Worm (Caenorhabditis elegans) whole organism, L4 larva: Measurements from ENCODE around the gene atg-3.
A peak's percentile ranks its signal among the peaks of the same experiment; 100 is the strongest.

Experiments used
- F37D6.2 ChIP-seq: sonication (generic microtip); optimal IDR thresholded peaks from 2 replicates; lab custom pipeline; 2016; ENCODE audit warnings: mild to moderate bottlenecking, missing genetic modification characterization, missing compliant biosample characterization
- F44E2.7 ChIP-seq: fragments of 200-800 bp; sonication (Bioruptor generic); IDR thresholded peaks from 2 replicates; pipeline ENCODE4 v2.1.2; 2022; ENCODE audit warnings: missing genetic modification characterization, missing compliant biosample characterization
- F49E8.2 ChIP-seq: sonication (generic microtip); optimal IDR thresholded peaks from 2 replicates; lab custom pipeline; 2016; ENCODE audit warnings: missing compliant biosample characterization, mild to moderate bottlenecking, missing genetic modification characterization, borderline replicate concordance
- T20F7.1 ChIP-seq: fragments of 200-800 bp; sonication (Bioruptor generic); optimal IDR thresholded peaks from 2 replicates; lab custom pipeline; 2018; ENCODE audit warnings: mild to moderate bottlenecking, missing genetic modification characterization, missing compliant biosample characterization
- Y105C5A.15 ChIP-seq: fragments of 200-800 bp; sonication (Bioruptor generic); IDR thresholded peaks from 2 replicates; pipeline ENCODE4 v1.3.6; 2022; ENCODE audit warnings: missing genetic modification characterization, missing compliant biosample characterization
- Y48G9A.11 ChIP-seq: fragments of 200-800 bp; sonication (Bioruptor generic); IDR thresholded peaks from 2 replicates; pipeline ENCODE4 v1.3.6; 2022; ENCODE audit warnings: missing genetic modification reagents, missing genetic modification characterization, missing compliant biosample characterization
- Y5F2A.4 ChIP-seq: fragments of 200-800 bp; sonication (Bioruptor generic); optimal IDR thresholded peaks from 2 replicates; lab custom pipeline; 2018; ENCODE audit warnings: mild to moderate bottlenecking, missing genetic modification characterization, missing compliant biosample characterization
- Y75B8A.6 ChIP-seq: fragments of 200-800 bp; sonication (Bioruptor generic); IDR thresholded peaks from 2 replicates; pipeline ENCODE4 v1.3.6; 2022; ENCODE audit warnings: missing genetic modification reagents, missing genetic modification characterization, missing compliant biosample characterization
- ZK337.2 ChIP-seq: fragments of 200-800 bp; sonication (Bioruptor generic); IDR thresholded peaks from 2 replicates; pipeline ENCODE4 v1.3.6; 2022; ENCODE audit warnings: missing genetic modification reagents, missing genetic modification characterization, missing compliant biosample characterization
- aha-1 ChIP-seq: fragments of 150-350 bp; peaks from one replicate; lab custom pipeline; 2014; ENCODE audit warnings: missing biosample characterization, missing genetic modification characterization
- aly-2 ChIP-seq: sonication (generic microtip); optimal IDR thresholded peaks from 2 replicates; lab custom pipeline; 2018; ENCODE audit warnings: missing biosample characterization, missing genetic modification characterization
- ama-1 ChIP-seq: fragments of 150-350 bp; optimal IDR thresholded peaks from 2 replicates; lab custom pipeline; 2014; ENCODE audit warnings: inconsistent platforms, mixed read lengths
- arid-1 ChIP-seq: fragments of 200-800 bp; sonication (Bioruptor generic); conservative IDR thresholded peaks from 2 replicates; pipeline ENCODE4 v1.3.6; 2022; ENCODE audit warnings: missing genetic modification reagents, missing genetic modification characterization, missing compliant biosample characterization
- attf-4 ChIP-seq: sonication (generic microtip); optimal IDR thresholded peaks from 3 replicates; lab custom pipeline; 2017; ENCODE audit warnings: missing biosample characterization, missing genetic modification characterization
- ceh-28 ChIP-seq: fragments of 150-350 bp; optimal IDR thresholded peaks from 2 replicates; lab custom pipeline; 2014; ENCODE audit warnings: missing biosample characterization, missing genetic modification reagents, missing genetic modification characterization
- daf-16 ChIP-seq, 3 experiments: sonication (generic microtip); optimal IDR thresholded peaks; 2 replicates each; lab custom pipeline; 2016 to 2017; ENCODE audit warnings: missing genetic modification characterization in 3 of 3, missing genetic modification reagents in 3 of 3, mild to moderate bottlenecking in 2 of 3, missing compliant biosample characterization in 2 of 3, missing biosample characterization in 1 of 3, moderate library complexity in 1 of 3
- dmd-8 ChIP-seq: fragments of 200-800 bp; sonication (Bioruptor generic); IDR thresholded peaks from 2 replicates; pipeline ENCODE4 v1.3.6; 2022; ENCODE audit warnings: missing genetic modification characterization, missing compliant biosample characterization
- dpl-1 ChIP-seq: fragments of 150-350 bp; optimal IDR thresholded peaks from 2 replicates; lab custom pipeline; 2014; ENCODE audit warnings: missing biosample characterization, missing genetic modification reagents, missing genetic modification characterization
- egl-27 ChIP-seq: sonication (generic microtip); optimal IDR thresholded peaks from 3 replicates; lab custom pipeline; 2017; ENCODE audit warnings: missing biosample characterization, missing genetic modification reagents, missing genetic modification characterization
- egl-43 ChIP-seq: fragments of 200-800 bp; sonication (Bioruptor generic); IDR thresholded peaks from 2 replicates; pipeline ENCODE4 v1.3.6; 2022; ENCODE audit warnings: missing genetic modification reagents, missing genetic modification characterization, missing compliant biosample characterization
- fkh-10 ChIP-seq: fragments of 150-350 bp; optimal IDR thresholded peaks from 2 replicates; lab custom pipeline; 2014; ENCODE audit warnings: missing biosample characterization, missing genetic modification reagents, missing genetic modification characterization
- fos-1 ChIP-seq: fragments of 150-350 bp; optimal IDR thresholded peaks from 2 replicates; lab custom pipeline; 2014; ENCODE audit warnings: missing biosample characterization, missing genetic modification characterization
- hlh-11 ChIP-seq: fragments of 200-800 bp; sonication (Bioruptor generic); optimal IDR thresholded peaks from 2 replicates; lab custom pipeline; 2018; ENCODE audit warnings: mild to moderate bottlenecking, missing genetic modification characterization, missing compliant biosample characterization
- hlh-30 ChIP-seq: sonication (generic microtip); optimal IDR thresholded peaks from 2 replicates; lab custom pipeline; 2017; ENCODE audit warnings: antibody characterized with exemption, mild to moderate bottlenecking, missing genetic modification characterization, missing compliant biosample characterization; ENCODE audit not compliant: insufficient read depth
- lim-7 ChIP-seq: fragments of 200-800 bp; sonication (Bioruptor generic); IDR thresholded peaks from 2 replicates; pipeline ENCODE4 v1.3.6; 2022; ENCODE audit warnings: missing genetic modification characterization, missing compliant biosample characterization
- lin-15B ChIP-seq: fragments of 150-350 bp; sonication (generic microtip); optimal IDR thresholded peaks from 3 replicates; lab custom pipeline; 2014; ENCODE audit warnings: missing biosample characterization, missing genetic modification characterization
- lin-38 ChIP-seq: fragments of 200-800 bp; sonication (Bioruptor generic); IDR thresholded peaks from 2 replicates; pipeline ENCODE4 v1.3.6; 2022; ENCODE audit warnings: missing genetic modification reagents, missing genetic modification characterization, missing compliant biosample characterization
- lin-39 ChIP-seq: fragments of 150-350 bp; optimal IDR thresholded peaks from 2 replicates; lab custom pipeline; 2014; ENCODE audit warnings: missing biosample characterization, missing genetic modification reagents, missing genetic modification characterization
- lsy-2 ChIP-seq, 2 experiments: fragments of 150-350 bp in 1 of 2; sonication (generic microtip) in 1 of 2; optimal IDR thresholded peaks; 2 replicates each; lab custom pipeline; 2014 to 2017; ENCODE audit warnings: missing biosample characterization in 2 of 2, missing genetic modification characterization in 2 of 2
- mdl-1 ChIP-seq, 2 experiments: fragments of 150-350 bp in 1 of 2; sonication (generic microtip) in 1 of 2; optimal IDR thresholded peaks; 2 replicates each; lab custom pipeline; 2014 to 2017; ENCODE audit warnings: missing biosample characterization in 2 of 2, missing genetic modification characterization in 2 of 2
- mep-1 ChIP-seq: fragments of 150-350 bp; sonication (generic microtip); optimal IDR thresholded peaks from 3 replicates; lab custom pipeline; 2014; ENCODE audit warnings: missing biosample characterization, missing genetic modification characterization
- mes-2 ChIP-seq: sonication (generic microtip); optimal IDR thresholded peaks from 2 replicates; lab custom pipeline; 2016; ENCODE audit warnings: missing genotype, mild to moderate bottlenecking, missing genetic modification characterization, missing compliant biosample characterization; ENCODE audit not compliant: poor library complexity, severe bottlenecking
- mxl-2 ChIP-seq: fragments of 200-800 bp; sonication (Bioruptor generic); conservative IDR thresholded peaks from 2 replicates; pipeline ENCODE4 v1.3.6; 2022; ENCODE audit warnings: missing genetic modification reagents, missing genetic modification characterization, missing compliant biosample characterization
- nhr-102 ChIP-seq: sonication (generic microtip); optimal IDR thresholded peaks from 2 replicates; lab custom pipeline; 2016; ENCODE audit warnings: mild to moderate bottlenecking, missing genetic modification characterization, moderate library complexity, missing compliant biosample characterization
- nhr-11 ChIP-seq: fragments of 150-350 bp; optimal IDR thresholded peaks from 2 replicates; lab custom pipeline; 2014; ENCODE audit warnings: missing biosample characterization, missing genetic modification characterization
- nhr-28 ChIP-seq: fragments of 150-350 bp; optimal IDR thresholded peaks from 2 replicates; lab custom pipeline; 2014; ENCODE audit warnings: missing biosample characterization, missing genetic modification characterization
- nhr-42 ChIP-seq: fragments of 200-800 bp; sonication (Bioruptor generic); IDR thresholded peaks from 2 replicates; pipeline ENCODE4 v1.3.6; 2022; ENCODE audit warnings: missing genetic modification characterization, missing compliant biosample characterization
- nhr-6 ChIP-seq: fragments of 150-350 bp; optimal IDR thresholded peaks from 2 replicates; lab custom pipeline; 2014; ENCODE audit warnings: missing biosample characterization, missing genetic modification characterization
- pqm-1 ChIP-seq: sonication (generic microtip); optimal IDR thresholded peaks from 2 replicates; lab custom pipeline; 2017; ENCODE audit warnings: missing biosample characterization, missing genetic modification characterization
- rbr-2 ChIP-seq: sonication (generic microtip); optimal IDR thresholded peaks from 2 replicates; lab custom pipeline; 2016; ENCODE audit warnings: missing genotype, missing genetic modification characterization, missing compliant biosample characterization
- set-16 ChIP-seq: fragments of 200-800 bp; sonication (Bioruptor generic); IDR thresholded peaks from 2 replicates; pipeline ENCODE4 v1.3.6; 2022; ENCODE audit warnings: missing genetic modification reagents, missing genetic modification characterization, missing compliant biosample characterization
- snpc-1.2 ChIP-seq: fragments of 200-800 bp; sonication (Bioruptor generic); IDR thresholded peaks from 2 replicates; pipeline ENCODE4 v1.3.6; 2022; ENCODE audit warnings: missing genetic modification reagents, missing genetic modification characterization, missing compliant biosample characterization
- spr-3 ChIP-seq: fragments of 200-800 bp; sonication (Bioruptor generic); optimal IDR thresholded peaks from 2 replicates; lab custom pipeline; 2018; ENCODE audit warnings: mild to moderate bottlenecking, missing genetic modification characterization, missing compliant biosample characterization
- unc-130 ChIP-seq: sonication (generic microtip); optimal IDR thresholded peaks from 2 replicates; lab custom pipeline; 2016; ENCODE audit warnings: missing genetic modification reagents, missing genetic modification characterization, missing compliant biosample characterization
- vab-7 ChIP-seq: fragments of 200-800 bp; sonication (Bioruptor generic); IDR thresholded peaks from 2 replicates; pipeline ENCODE4 v1.3.6; 2022; ENCODE audit warnings: missing genetic modification reagents, missing genetic modification characterization, missing compliant biosample characterization
- zag-1 ChIP-seq: fragments of 150-350 bp; optimal IDR thresholded peaks from 2 replicates; lab custom pipeline; 2014; ENCODE audit warnings: missing biosample characterization, missing genetic modification characterization
- zfp-2 ChIP-seq: sonication (generic microtip); optimal IDR thresholded peaks from 2 replicates; lab custom pipeline; 2016; ENCODE audit warnings: mild to moderate bottlenecking, missing genetic modification characterization, missing compliant biosample characterization
- zfp-3 ChIP-seq: fragments of 200-800 bp; sonication (Bioruptor generic); conservative IDR thresholded peaks from 2 replicates; pipeline ENCODE4 v1.3.6; 2022; ENCODE audit warnings: missing genetic modification reagents, missing genetic modification characterization, missing compliant biosample characterization
- zip-2 ChIP-seq: fragments of 150-350 bp; optimal IDR thresholded peaks from 2 replicates; lab custom pipeline; 2014; ENCODE audit warnings: missing biosample characterization, missing genetic modification characterization
- ztf-11 ChIP-seq: fragments of 150-350 bp; optimal IDR thresholded peaks from 2 replicates; lab custom pipeline; 2014; ENCODE audit warnings: missing biosample characterization, missing genetic modification characterization
- ztf-7 ChIP-seq: fragments of 150-350 bp; optimal IDR thresholded peaks from 2 replicates; lab custom pipeline; 2014; ENCODE audit warnings: missing biosample characterization, missing genetic modification characterization

The atg-3 gene

DNA sequence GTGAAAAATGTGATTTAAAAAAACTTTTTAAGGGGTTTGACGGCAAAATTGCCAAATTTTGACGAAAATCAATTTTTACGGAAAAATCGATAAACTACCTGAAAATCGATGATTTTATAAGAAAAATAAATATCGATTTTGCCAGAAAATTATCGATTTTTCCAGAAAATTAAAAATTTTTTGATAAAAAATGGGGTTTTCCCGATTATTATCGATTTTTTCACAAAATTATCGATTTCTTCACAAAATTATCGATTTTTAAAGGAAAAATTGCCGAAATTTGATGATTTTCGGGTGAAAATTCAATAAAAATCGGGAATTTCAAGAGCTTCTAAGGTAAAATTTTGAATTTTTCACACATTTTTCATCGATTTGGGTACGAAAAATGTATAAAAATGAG lies 3.6 kb upstream of the atg-3 start:
- TF ChIP-seq aha-1 (tag; lab: Kevin White, UChicago), result peak; percentile 6
- no peak for TF ChIP-seq spr-3
- TF ChIP-seq ceh-28, result peak; percentile 83
- TF ChIP-seq, all 104 proteins: peak for 2

DNA sequence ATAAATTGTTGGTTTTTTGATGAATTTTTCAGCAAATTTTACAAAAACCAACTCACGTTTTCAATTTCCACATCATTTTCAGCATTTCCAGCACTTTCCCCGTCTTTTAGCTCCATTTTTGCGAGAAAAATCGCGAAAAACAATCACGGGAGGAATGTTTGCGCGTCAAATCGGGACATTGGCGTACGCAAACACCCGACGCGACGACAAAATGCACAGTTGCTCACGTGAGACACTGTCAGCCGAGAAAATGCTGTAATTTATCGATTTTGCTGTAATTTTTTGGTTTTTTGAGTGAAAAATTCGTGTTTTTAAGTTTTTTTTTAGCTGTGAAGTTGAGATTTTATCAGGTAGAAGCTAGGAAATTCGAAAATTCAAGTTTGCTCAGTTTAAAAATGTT lies 766 bp upstream of the atg-3 start, which contains the start of gene Y55F3AM.9:
Gene Y55F3AM.9 (minus strand): TSS at position 189 of the 400 bp plus-strand sequence.
- TF ChIP-seq unc-130 (GFP tag; lab: Kevin White, UChicago), result no peak
- TF ChIP-seq fos-1 (tag; lab: Kevin White, UChicago), result no peak
- TF ChIP-seq rbr-2 (tag; lab: Kevin White, UChicago), result peak; percentile 30
- TF ChIP-seq egl-27 (tag; lab: Kevin White, UChicago), result no peak
- TF ChIP-seq mdl-1 (tag; optimal IDR thresholded peaks at IDR 0.05; lab: Kevin White, UChicago), result peak in 1 of 2 experiments; percentile 59
- TF ChIP-seq nhr-6 (tag; lab: Kevin White, UChicago), result no peak
- TF ChIP-seq mxl-2 (GFP tag; lab: Robert Waterston, UW), result no peak
- TF ChIP-seq nhr-11 (tag; lab: Kevin White, UChicago), result peak; percentile 9
- peak; percentile 96 for TF ChIP-seq hlh-30 (tag; lab: Kevin White, UChicago)
- no peak for TF ChIP-seq zip-2
- TF ChIP-seq attf-4 (tag; lab: Kevin White, UChicago), result no peak
- TF ChIP-seq Y5F2A.4, result no peak
- peak; percentile 19 for TF ChIP-seq mep-1
- no peak for TF ChIP-seq egl-43 (GFP tag; lab: Robert Waterston, UW)
- TF ChIP-seq hlh-11 (tag; lab: Kevin White, UChicago), result peak; percentile 30
- TF ChIP-seq Y48G9A.11 (GFP tag; lab: Robert Waterston, UW), result no peak
- TF ChIP-seq lin-15B (tag; lab: Kevin White, UChicago), result no peak
- no peak for TF ChIP-seq F37D6.2 (tag; lab: Kevin White, UChicago)
- TF ChIP-seq nhr-28, result no peak
- TF ChIP-seq dmd-8 (GFP tag; lab: Robert Waterston, UW), result no peak
- TF ChIP-seq aha-1 (tag; lab: Kevin White, UChicago), result no peak
- TF ChIP-seq mes-2 (tag; lab: Kevin White, UChicago), result peak; percentile 64
- no peak for TF ChIP-seq snpc-1.2
- TF ChIP-seq ZK337.2 (GFP tag; lab: Robert Waterston, UW), result no peak
- no peak for TF ChIP-seq nhr-102 (tag; lab: Kevin White, UChicago)
- peak; percentile 40 for TF ChIP-seq ama-1 (lab: Kevin White, UChicago)
- TF ChIP-seq Y105C5A.15 (GFP tag; lab: Robert Waterston, UW), result no peak
- no peak for TF ChIP-seq ztf-7
- TF ChIP-seq daf-16 (GFP tag; optimal IDR thresholded peaks at IDR 0.05; lab: Kevin White, UChicago), result no peak
- peak; percentile 29 for TF ChIP-seq daf-16 (tag; optimal IDR thresholded peaks at IDR 0.05; lab: Kevin White, UChicago)
- TF ChIP-seq aly-2 (tag; lab: Kevin White, UChicago), result no peak
- no peak for TF ChIP-seq zfp-3 (GFP tag; lab: Robert Waterston, UW)
- no peak for TF ChIP-seq zfp-2 (tag; lab: Kevin White, UChicago)
- TF ChIP-seq lsy-2 (tag; optimal IDR thresholded peaks at IDR 0.05; lab: Kevin White, UChicago), result peak; percentile 14 to 60
- TF ChIP-seq nhr-42 (GFP tag; lab: Robert Waterston, UW), result no peak
- TF ChIP-seq pqm-1 (tag; lab: Kevin White, UChicago), result no peak
- TF ChIP-seq lim-7, result no peak
- TF ChIP-seq F44E2.7 (GFP tag; lab: Robert Waterston, UW), result no peak
- no peak for TF ChIP-seq Y75B8A.6 (GFP tag; lab: Robert Waterston, UW)
- TF ChIP-seq fkh-10 (GFP tag; lab: Kevin White, UChicago), result peak; percentile 7
- TF ChIP-seq ztf-11 (tag; lab: Kevin White, UChicago), result no peak
- peak; percentile 39 for TF ChIP-seq dpl-1 (GFP tag; lab: Kevin White, UChicago)
- TF ChIP-seq spr-3, result no peak
- no peak for TF ChIP-seq arid-1 (GFP tag; lab: Robert Waterston, UW)
- no peak for TF ChIP-seq set-16 (GFP tag; lab: Robert Waterston, UW)
- TF ChIP-seq vab-7, result 0 out of 2 replicates have a peak, but pooled peaks have one; percentile 21
- peak; percentile 57 for TF ChIP-seq lin-38 (GFP tag; lab: Robert Waterston, UW)
- no peak for TF ChIP-seq zag-1 (tag; lab: Kevin White, UChicago)
- TF ChIP-seq F49E8.2 (tag; lab: Kevin White, UChicago), result no peak
- TF ChIP-seq lin-39 (tag; lab: Kevin White, UChicago), result no peak
- peak; percentile 26 for TF ChIP-seq T20F7.1 (GFP tag; lab: Kevin White, UChicago)
